Worm (Caenorhabditis elegans): Measurements from ENCODE around the gene Y43F8C.9.

DNA sequence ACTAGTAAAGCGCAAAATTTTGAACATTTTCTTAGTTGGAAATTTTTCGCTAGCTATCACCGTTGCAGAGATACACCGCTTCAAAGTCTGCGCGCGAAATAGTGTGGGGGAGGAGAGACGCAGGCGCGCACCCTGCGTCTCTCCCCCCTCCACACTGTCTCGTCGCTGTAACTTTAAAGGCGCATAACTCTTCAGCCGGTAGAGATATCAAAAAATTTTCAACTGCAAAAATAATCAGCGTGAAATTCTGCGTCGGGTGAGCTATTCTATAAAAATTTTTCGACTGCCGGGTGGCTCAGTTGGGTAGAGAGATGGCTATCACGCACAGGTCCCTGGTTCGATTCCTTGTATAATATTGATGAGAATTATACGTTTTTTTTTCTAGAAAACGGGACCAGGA, 16.4 kb upstream of the Y43F8C.9 start:
- TF ChIP-seq mab-5 (tag; optimal IDR thresholded peaks at IDR 0.05) (no peak), snpc-4 (tag; optimal IDR thresholded peaks at IDR 0.05) (no peak), unc-39 (tag; optimal IDR thresholded peaks at IDR 0.05) (no peak)
